Fruit fly (Drosophila melanogaster): ENCODE data around the gene CG31805.

Gene CG31805

dm6 chr2L:16900373-16900772 is at the start of gene CG31805:
TSS of gene CG31805 (minus strand) at chr2L:16900473.
- TF ChIP-seq fd59A (GFP tag; optimal IDR thresholded peaks at IDR 0.05), result no peak
- no peak for TF ChIP-seq net (GFP tag; optimal IDR thresholded peaks at IDR 0.05)
- TF ChIP-seq CG15336 (GFP tag; IDR thresholded peaks at IDR 0.05), result no peak
- TF ChIP-seq CG6163 (GFP tag; IDR thresholded peaks at IDR 0.05), result no peak
- TF ChIP-seq CG10669 (GFP tag; optimal IDR thresholded peaks at IDR 0.05), result no peak
- no peak for TF ChIP-seq cyc (GFP tag; optimal IDR thresholded peaks at IDR 0.05)
- no peak for TF ChIP-seq acj6 (GFP tag; optimal IDR thresholded peaks at IDR 0.05)
- no peak for TF ChIP-seq CG16779 (tag; optimal IDR thresholded peaks at IDR 0.05)
- no peak for TF ChIP-seq Eip78C (GFP tag)
- TF ChIP-seq fd85E (GFP tag; optimal IDR thresholded peaks at IDR 0.05), result no peak
- no peak for TF ChIP-seq CG6792 (GFP tag; optimal IDR thresholded peaks at IDR 0.05)

- TF ChIP-seq CG11294 (GFP tag; IDR thresholded peaks at IDR 0.05), result no peak
- TF ChIP-seq salr (GFP tag; optimal IDR thresholded peaks at IDR 0.05), result no peak
- no peak for TF ChIP-seq CG9139 (GFP tag; optimal IDR thresholded peaks at IDR 0.05)
- no peak for TF ChIP-seq Ets96B (tag; optimal IDR thresholded peaks at IDR 0.05)
- TF ChIP-seq cyc (GFP tag; optimal IDR thresholded peaks at IDR 0.05), result no peak
- TF ChIP-seq Eip93F (GFP tag; optimal IDR thresholded peaks at IDR 0.05), result no peak
- TF ChIP-seq eg (GFP tag; IDR thresholded peaks at IDR 0.05), result no peak
- no peak for TF ChIP-seq CG6854 (GFP tag; optimal IDR thresholded peaks at IDR 0.05)
- no peak for TF ChIP-seq Gug (GFP tag; IDR thresholded peaks at IDR 0.05)
- TF ChIP-seq lz (GFP tag; optimal IDR thresholded peaks at IDR 0.05), result no peak
These were observed 21.6 kb upstream of the CG31805 start for dm6 chr2L:16921825-16922224.

- TF ChIP-seq CG8632 (GFP tag; optimal IDR thresholded peaks at IDR 0.05) (no peak), CG6808 (GFP tag; optimal IDR thresholded peaks at IDR 0.05) (no peak), Gug (GFP tag; IDR thresholded peaks at IDR 0.05) (no peak), svp (GFP tag) (peak; percentile 58), CG34406 (GFP tag; optimal IDR thresholded peaks at IDR 0.05) (no peak)
These were observed 9.9 kb upstream of the CG31805 start, which contains the start of gene ApepP for dm6 chr2L:16910177-16910576. TSS of gene ApepP (minus strand) at chr2L:16910418.

- TF ChIP-seq CG6792 (GFP tag; optimal IDR thresholded peaks at IDR 0.05), result no peak
- TF ChIP-seq CG3032 (tag; optimal IDR thresholded peaks at IDR 0.05), result no peak
- no peak for TF ChIP-seq salr (GFP tag; optimal IDR thresholded peaks at IDR 0.05)
- no peak for TF ChIP-seq Blimp-1 (GFP tag; optimal IDR thresholded peaks at IDR 0.05)
- no peak for TF ChIP-seq Hr4 (GFP tag; optimal IDR thresholded peaks at IDR 0.05)
- TF ChIP-seq Sox14 (GFP tag; optimal IDR thresholded peaks at IDR 0.05), result no peak
- no peak for TF ChIP-seq cyc (GFP tag; optimal IDR thresholded peaks at IDR 0.05)
- TF ChIP-seq svp (GFP tag), result peak; percentile 94
- TF ChIP-seq Eip78C (GFP tag), result no peak
These were observed 9.0 kb upstream of the CG31805 start for dm6 chr2L:16909290-16909689.

- no peak for TF ChIP-seq net (GFP tag; optimal IDR thresholded peaks at IDR 0.05)
- TF ChIP-seq Eip78C (GFP tag), result no peak
- TF ChIP-seq achi (GFP tag; optimal IDR thresholded peaks at IDR 0.05), result no peak
- no peak for TF ChIP-seq Lpt (GFP tag; optimal IDR thresholded peaks at IDR 0.05)
- no peak for TF ChIP-seq Sox14 (GFP tag; optimal IDR thresholded peaks at IDR 0.05)
- TF ChIP-seq CG6854 (GFP tag; optimal IDR thresholded peaks at IDR 0.05), result no peak
These were observed 1.7 kb upstream of the CG31805 start, which contains the start of gene CG12288 for dm6 chr2L:16902003-16902402. TSS of gene CG12288 (minus strand) at chr2L:16902218.

dm6 chr2L:16889608-16890007 is 10.7 kb downstream of the CG31805 start, which contains the start of gene CG42556:
TSS of gene CG42556 (plus strand) at chr2L:16889908.
- TF ChIP-seq cyc (GFP tag; optimal IDR thresholded peaks at IDR 0.05) (no peak), CG11902 (GFP tag; optimal IDR thresholded peaks at IDR 0.05) (no peak), CG10631 (GFP tag; optimal IDR thresholded peaks at IDR 0.05) (no peak), fd85E (GFP tag; optimal IDR thresholded peaks at IDR 0.05) (no peak), pdm3 (GFP tag; optimal IDR thresholded peaks at IDR 0.05) (no peak), Eip78C (GFP tag) (no peak)
